Worm (Caenorhabditis elegans) whole organism, midembryonic: ENCODE results near the gene nhr-135.

Source experiments
- T22C8.4 ChIP-seq: fragments of 200-800 bp; sonication (Bioruptor generic); IDR thresholded peaks from 2 replicates; pipeline ENCODE4 v1.3.6; 2022; ENCODE audit warnings: missing genetic modification characterization, missing compliant biosample characterization
- cog-1 ChIP-seq: sonication (generic microtip); optimal IDR thresholded peaks from 2 replicates; lab custom pipeline; 2016; ENCODE audit warnings: missing genetic modification characterization, missing compliant biosample characterization
- flt-1 ChIP-seq: fragments of 200-800 bp; sonication (Bioruptor generic); IDR thresholded peaks from 2 replicates; pipeline ENCODE4 v1.3.6; 2022; ENCODE audit warnings: missing genetic modification characterization, missing compliant biosample characterization
- klf-2 ChIP-seq: fragments of 200-800 bp; sonication (Bioruptor generic); conservative IDR thresholded peaks from 2 replicates; pipeline ENCODE4 v1.3.6; 2022; ENCODE audit warnings: missing genetic modification reagents, missing genetic modification characterization, missing compliant biosample characterization
- med-1 ChIP-seq: sonication (generic microtip); optimal IDR thresholded peaks from 2 replicates; lab custom pipeline; 2017; ENCODE audit warnings: missing genetic modification characterization, mild to moderate bottlenecking, missing compliant biosample characterization, antibody characterized with exemption, missing genetic modification reagents; ENCODE audit not compliant: insufficient read depth
- ref-1 ChIP-seq: fragments of 200-800 bp; sonication (Bioruptor generic); conservative IDR thresholded peaks from 2 replicates; pipeline ENCODE4 v1.3.6; 2022; ENCODE audit warnings: missing genetic modification reagents, missing genetic modification characterization, missing compliant biosample characterization
- tab-1 ChIP-seq: fragments of 200-800 bp; sonication (Bioruptor generic); IDR thresholded peaks from 2 replicates; pipeline ENCODE4 v1.3.6; 2022; ENCODE audit warnings: missing genetic modification characterization, missing compliant biosample characterization
- ztf-23 ChIP-seq: fragments of 200-800 bp; sonication (Bioruptor generic); IDR thresholded peaks from 2 replicates; pipeline ENCODE4 v1.3.6; 2022; ENCODE audit warnings: missing genetic modification reagents, missing genetic modification characterization, missing compliant biosample characterization
- ztf-29 ChIP-seq: fragments of 200-800 bp; sonication (Bioruptor generic); IDR thresholded peaks from 2 replicates; pipeline ENCODE4 v1.3.6; 2022; ENCODE audit warnings: missing genetic modification reagents, missing genetic modification characterization, missing compliant biosample characterization

nhr-135 gene

ce11 chrV:7103247-7103646 is 9.7 kb upstream of the nhr-135 start, which contains the start of gene odr-2:
TSS of gene odr-2 (plus strand) at chrV:7103547.
- TF ChIP-seq T22C8.4 (GFP tag; lab: Robert Waterston, UW) (no peak), ztf-23 (GFP tag; lab: Robert Waterston, UW) (no peak), tab-1 (GFP tag; lab: Robert Waterston, UW) (no peak), ztf-29 (GFP tag; lab: Robert Waterston, UW) (no peak)

ce11 chrV:7096811-7097210 is 3.2 kb upstream of the nhr-135 start:
- no peak for TF ChIP-seq ztf-29 (GFP tag; lab: Robert Waterston, UW)
- no peak for TF ChIP-seq ztf-23 (GFP tag; lab: Robert Waterston, UW)
- no peak for TF ChIP-seq tab-1 (GFP tag; lab: Robert Waterston, UW)
- TF ChIP-seq flt-1 (GFP tag; lab: Robert Waterston, UW): no peak
- TF ChIP-seq ref-1 (GFP tag; lab: Robert Waterston, UW): no peak
- no peak for TF ChIP-seq T22C8.4 (GFP tag; lab: Robert Waterston, UW)
- no peak for TF ChIP-seq med-1
- TF ChIP-seq klf-2 (GFP tag; lab: Robert Waterston, UW): no peak
- no peak for TF ChIP-seq cog-1

ce11 chrV:7096129-7096730 is 2.7 kb upstream of the nhr-135 start:
- TF ChIP-seq ref-1 (GFP tag; lab: Robert Waterston, UW) (no peak), tab-1 (GFP tag; lab: Robert Waterston, UW) (no peak), T22C8.4 (GFP tag; lab: Robert Waterston, UW) (no peak), med-1 (no peak), ztf-29 (GFP tag; lab: Robert Waterston, UW) (no peak), ztf-23 (GFP tag; lab: Robert Waterston, UW) (no peak), cog-1 (no peak), klf-2 (GFP tag; lab: Robert Waterston, UW) (no peak), flt-1 (GFP tag; lab: Robert Waterston, UW) (no peak)

- no peak for TF ChIP-seq ref-1 (GFP tag; lab: Robert Waterston, UW)
- TF ChIP-seq tab-1 (GFP tag; lab: Robert Waterston, UW): no peak
These were observed 1.9 kb upstream of the nhr-135 start for ce11 chrV:7095254-7095990.

ce11 chrV:7091287-7091686 is 2.3 kb downstream of the nhr-135 start, which contains the start of gene nhr-286:
TSS of gene nhr-286 (minus strand) at chrV:7091610.
- TF ChIP-seq klf-2 (GFP tag; lab: Robert Waterston, UW): no peak

ce11 chrV:7089217-7089616 is 4.4 kb downstream of the nhr-135 start:
- TF ChIP-seq med-1 (no peak), ztf-29 (GFP tag; lab: Robert Waterston, UW) (no peak), klf-2 (GFP tag; lab: Robert Waterston, UW) (no peak), ztf-23 (GFP tag; lab: Robert Waterston, UW) (no peak), T22C8.4 (GFP tag; lab: Robert Waterston, UW) (no peak), flt-1 (GFP tag; lab: Robert Waterston, UW) (no peak), cog-1 (no peak), ref-1 (GFP tag; lab: Robert Waterston, UW) (no peak), tab-1 (GFP tag; lab: Robert Waterston, UW) (no peak)

- TF ChIP-seq med-1 (no peak), cog-1 (no peak), tab-1 (GFP tag; lab: Robert Waterston, UW) (no peak)
These were observed 6.2 kb downstream of the nhr-135 start for ce11 chrV:7087340-7087739.

ce11 chrV:7085518-7086104 is 8.0 kb downstream of the nhr-135 start, which contains the start of gene VC5.2:
TSS of gene VC5.2 (plus strand) at chrV:7085956.
- TF ChIP-seq ztf-29 (GFP tag; lab: Robert Waterston, UW): no peak
- TF ChIP-seq ref-1 (GFP tag; lab: Robert Waterston, UW): no peak
- no peak for TF ChIP-seq ztf-23 (GFP tag; lab: Robert Waterston, UW)
- no peak for TF ChIP-seq cog-1

- TF ChIP-seq tab-1 (GFP tag; lab: Robert Waterston, UW) (no peak), ztf-23 (GFP tag; lab: Robert Waterston, UW) (peak; percentile 70)
These were observed 8.9 kb downstream of the nhr-135 start, which contains the start of gene mys-1 for ce11 chrV:7084612-7085139. TSS of gene mys-1 (minus strand) at chrV:7084662.

- TF ChIP-seq klf-2 (GFP tag; lab: Robert Waterston, UW): no peak
- no peak for TF ChIP-seq ztf-23 (GFP tag; lab: Robert Waterston, UW)
- TF ChIP-seq cog-1: no peak
These were observed 14.2 kb downstream of the nhr-135 start for ce11 chrV:7079388-7079787.
